Fruit fly (Drosophila melanogaster): ENCODE results near the gene Ilp8.

Ilp8 gene

dm6 chr3L:16986062-16987013, 45.5 kb downstream of the Ilp8 start (continued):
- TF ChIP-seq tio (GFP tag; optimal IDR thresholded peaks at IDR 0.05) (peak; percentile 73), dmrt99B (tag; optimal IDR thresholded peaks at IDR 0.05) (peak; percentile 73), dimm (GFP tag; IDR thresholded peaks at IDR 0.05) (no peak), dpn (GFP tag; optimal IDR thresholded peaks at IDR 0.05) (peak in 1 of 2 experiments; percentile 50), pan (optimal IDR thresholded peaks at IDR 0.05) (no peak), pan (GFP tag; optimal IDR thresholded peaks at IDR 0.05 in 1 of 2, IDR thresholded peaks at IDR 0.05 in 1 of 2) (peak in 1 of 2 experiments; percentile 32), CG3847 (GFP tag; IDR thresholded peaks at IDR 0.05) (peak; percentile 29; the same call in 1 of the 2 replicates), trem (tag; optimal IDR thresholded peaks at IDR 0.05) (no peak), mam (GFP tag; optimal IDR thresholded peaks at IDR 0.05) (peak; percentile 23), Vsx1 (GFP tag; optimal IDR thresholded peaks at IDR 0.05) (no peak), stwl (tag; optimal IDR thresholded peaks at IDR 0.05) (no peak), bigmax (GFP tag; optimal IDR thresholded peaks at IDR 0.05) (no peak), ac (GFP tag; optimal IDR thresholded peaks at IDR 0.05) (no peak), CG10462 (GFP tag; optimal IDR thresholded peaks at IDR 0.05) (peak; percentile 18), Antp (GFP tag; optimal IDR thresholded peaks at IDR 0.05) (peak; percentile 14), CG17568 (GFP tag; optimal IDR thresholded peaks at IDR 0.05) (no peak), CG1529 (GFP tag; optimal IDR thresholded peaks at IDR 0.05) (peak; percentile 34), ranshi (GFP tag; IDR thresholded peaks at IDR 0.05) (peak; percentile 61), tin (GFP tag; optimal IDR thresholded peaks at IDR 0.05) (peak; percentile 48), chm (GFP tag; IDR thresholded peaks at IDR 0.05) (0 out of 2 replicates have a peak, but pooled peaks have one; percentile 50), CG10209 (GFP tag; optimal IDR thresholded peaks at IDR 0.05) (peak; percentile 63), Dbx (GFP tag; IDR thresholded peaks at IDR 0.05) (peak; percentile 46; the same call in 1 of the 3 replicates), Dip2 (GFP tag; IDR thresholded peaks at IDR 0.05) (no peak), sim (GFP tag; IDR thresholded peaks at IDR 0.05) (no peak), schlank (tag; optimal IDR thresholded peaks at IDR 0.05) (no peak), fu2 (GFP tag; optimal IDR thresholded peaks at IDR 0.05) (peak; percentile 31), CG11093 (GFP tag; IDR thresholded peaks at IDR 0.05) (no peak), CrebB (tag; optimal IDR thresholded peaks at IDR 0.05) (peak; percentile 6), Xrp1 (GFP tag; IDR thresholded peaks at IDR 0.05) (peak; percentile 21; the same call in 1 of the 2 replicates), Lim3 (GFP tag; IDR thresholded peaks at IDR 0.05) (no peak), zfh2 (GFP tag; optimal IDR thresholded peaks at IDR 0.05) (peak; percentile 19), usp (GFP tag; optimal IDR thresholded peaks at IDR 0.05) (no peak), slp2 (GFP tag; optimal IDR thresholded peaks at IDR 0.05) (no peak), gem (tag; optimal IDR thresholded peaks at IDR 0.05) (peak; percentile 71), CG12219 (GFP tag; optimal IDR thresholded peaks at IDR 0.05) (peak; percentile 26), crc (GFP tag; optimal IDR thresholded peaks at IDR 0.05) (no peak), CG7745 (tag; optimal IDR thresholded peaks at IDR 0.05) (no peak)

DNA sequence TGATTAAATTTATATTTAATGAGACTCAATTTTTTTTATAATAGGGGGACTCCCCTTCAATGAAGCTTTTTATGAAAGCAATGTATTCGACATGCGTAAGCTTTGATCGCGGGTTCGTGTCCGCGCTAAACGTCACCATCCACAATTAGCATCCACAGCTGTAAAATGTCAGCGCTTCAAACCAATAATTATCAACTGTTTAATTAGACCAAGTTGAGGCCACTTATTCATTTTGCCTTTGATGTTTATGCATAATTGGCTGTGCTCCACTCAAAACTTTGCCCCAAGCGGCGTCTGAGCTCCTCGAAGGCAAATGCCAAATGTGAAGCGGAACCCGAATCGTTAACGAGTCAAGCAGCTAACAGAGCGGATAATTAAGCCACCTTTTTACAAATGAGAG, 46.3 kb downstream of the Ilp8 start:
- TF ChIP-seq amos (GFP tag; IDR thresholded peaks at IDR 0.05; ENCODE audit: partially characterized antibody) (peak; percentile 35; the same call in 1 of the 2 replicates), B-H2 (GFP tag; optimal IDR thresholded peaks at IDR 0.05) (peak; percentile 9), CG15696 (tag; optimal IDR thresholded peaks at IDR 0.05) (no peak), knrl (GFP tag; IDR thresholded peaks at IDR 0.05; ENCODE audit: partially characterized antibody) (peak; percentile 29; the same call in 1 of the 3 replicates), CG17912 (GFP tag; optimal IDR thresholded peaks at IDR 0.05) (peak; percentile 13), CG13894 (tag; optimal IDR thresholded peaks at IDR 0.05) (peak; percentile 29), Mrtf (GFP tag; IDR thresholded peaks at IDR 0.05) (no peak), Tbp (GFP tag; optimal IDR thresholded peaks at IDR 0.05) (no peak), abd-A (tag; optimal IDR thresholded peaks at IDR 0.05) (peak; percentile 73), CG7987 (GFP tag; optimal IDR thresholded peaks at IDR 0.05) (no peak), stwl (tag; optimal IDR thresholded peaks at IDR 0.05) (peak; percentile 43), Lhr (GFP tag; optimal IDR thresholded peaks at IDR 0.05) (peak; percentile 17), Bgb (GFP tag; IDR thresholded peaks at IDR 0.05; ENCODE audit: partially characterized antibody) (peak; percentile 46; the same call in 1 of the 2 replicates), CG9727 (GFP tag; optimal IDR thresholded peaks at IDR 0.05) (no peak)
